Fruit fly (Drosophila melanogaster) whole organism, embryonic: ENCODE results near the gene CG9107.

Experiments used
- Antp ChIP-seq: fragments of 200-800 bp; sonication (Bioruptor generic); optimal IDR thresholded peaks from 3 replicates; lab custom pipeline; 2016; ENCODE audit warnings: missing biosample characterization, missing genetic modification characterization
- CG14667 ChIP-seq: fragments of 200-800 bp; sonication (Bioruptor generic); IDR thresholded peaks from 2 replicates; pipeline ENCODE4 v1.3.6; 2022; ENCODE audit warnings: missing biosample characterization, missing genetic modification characterization
- CG15073 ChIP-seq: fragments of 200-800 bp; sonication (Bioruptor generic); optimal IDR thresholded peaks from 2 replicates; lab custom pipeline; 2016; ENCODE audit warnings: missing biosample characterization, missing genetic modification characterization
- CG1647 ChIP-seq: fragments of 200-800 bp; sonication (Bioruptor generic); optimal IDR thresholded peaks from 3 replicates; lab custom pipeline; 2016; ENCODE audit warnings: missing biosample characterization, missing genetic modification characterization
- CG17328 ChIP-seq: fragments of 200-800 bp; sonication (Bioruptor generic); IDR thresholded peaks from 2 replicates; pipeline ENCODE4 v1.3.6; 2022; ENCODE audit warnings: missing biosample characterization, missing genetic modification characterization
- CG17568 ChIP-seq: fragments of 200-800 bp; sonication (Bioruptor generic); optimal IDR thresholded peaks from 2 replicates; lab custom pipeline; 2018; ENCODE audit warnings: missing biosample characterization, mild to moderate bottlenecking, missing genetic modification characterization, moderate library complexity
- CG18476 ChIP-seq: fragments of 200-800 bp; sonication (Bioruptor generic); optimal IDR thresholded peaks from 2 replicates; lab custom pipeline; 2016; ENCODE audit warnings: missing biosample characterization, mild to moderate bottlenecking, missing genetic modification characterization
- CG3065 ChIP-seq: fragments of 200-800 bp; sonication (Bioruptor generic); optimal IDR thresholded peaks from 2 replicates; lab custom pipeline; 2016; ENCODE audit warnings: missing biosample characterization, missing genetic modification characterization
- CG33557 ChIP-seq: fragments of 200-800 bp; sonication (Bioruptor generic); optimal IDR thresholded peaks from 2 replicates; lab custom pipeline; 2019; ENCODE audit warnings: missing biosample characterization, mild to moderate bottlenecking, missing genetic modification characterization, moderate library complexity
- CG3407 ChIP-seq: fragments of 200-800 bp; sonication (Bioruptor generic); optimal IDR thresholded peaks from 2 replicates; lab custom pipeline; 2018; ENCODE audit warnings: missing biosample characterization, mild to moderate bottlenecking, missing genetic modification characterization
- CG34224 ChIP-seq: fragments of 200-800 bp; sonication (Bioruptor generic); IDR thresholded peaks from 3 replicates; pipeline ENCODE4 v1.3.6; 2022; ENCODE audit warnings: missing biosample characterization, missing genetic modification characterization; ENCODE audit not compliant: partially characterized antibody
- CG4404 ChIP-seq: fragments of 200-800 bp; sonication (Bioruptor generic); IDR thresholded peaks from 2 replicates; pipeline ENCODE4 v1.3.6; 2022; ENCODE audit warnings: missing biosample characterization, missing genetic modification characterization
- CG6689 ChIP-seq: fragments of 200-800 bp; sonication (Bioruptor generic); IDR thresholded peaks from 2 replicates; pipeline ENCODE4 v1.3.6; 2022; ENCODE audit warnings: missing biosample characterization, missing genetic modification characterization
- CG7556 ChIP-seq: fragments of 200-800 bp; sonication (Bioruptor generic); optimal IDR thresholded peaks from 2 replicates; lab custom pipeline; 2017; ENCODE audit warnings: missing biosample characterization, mild to moderate bottlenecking, missing genetic modification characterization
- CG7928 ChIP-seq: fragments of 200-800 bp; sonication (Bioruptor generic); optimal IDR thresholded peaks from 2 replicates; lab custom pipeline; 2017; ENCODE audit warnings: missing biosample characterization, mild to moderate bottlenecking, missing genetic modification characterization
- CG8089 ChIP-seq: fragments of 200-800 bp; sonication (Bioruptor generic); optimal IDR thresholded peaks from 3 replicates; lab custom pipeline; 2016; ENCODE audit warnings: missing biosample characterization, missing genetic modification characterization
- CG8290 ChIP-seq, 3 experiments: fragments of 200-800 bp; sonication (Bioruptor generic); optimal IDR thresholded peaks; 2 replicates each; lab custom pipeline; 2016 to 2019; ENCODE audit warnings: missing biosample characterization in 3 of 3, missing genetic modification characterization in 3 of 3, mild to moderate bottlenecking in 2 of 3, moderate library complexity in 1 of 3
- CG9437 ChIP-seq: fragments of 200-800 bp; sonication (Bioruptor generic); optimal IDR thresholded peaks from 2 replicates; lab custom pipeline; 2018; ENCODE audit warnings: missing biosample characterization, mild to moderate bottlenecking, missing genetic modification characterization
- CG9876 ChIP-seq: fragments of 200-800 bp; sonication (Bioruptor generic); optimal IDR thresholded peaks from 2 replicates; lab custom pipeline; 2016; ENCODE audit warnings: missing biosample characterization, missing genetic modification characterization
- CkIIα-i1 ChIP-seq: fragments of 200-800 bp; sonication (Bioruptor generic); IDR thresholded peaks from 2 replicates; pipeline ENCODE4 v1.3.6; 2022; ENCODE audit warnings: missing biosample characterization, missing genetic modification characterization
- Dfd ChIP-seq, 2 experiments: fragments of >200 bp; optimal IDR thresholded peaks; 2 replicates each; lab custom pipeline; 2017; ENCODE audit warnings: missing biosample characterization in 2 of 2, missing genetic modification characterization in 2 of 2
- Doc2 ChIP-seq: fragments of 200-800 bp; sonication (Bioruptor generic); IDR thresholded peaks from 2 replicates; pipeline ENCODE4 v1.3.6; 2022; ENCODE audit warnings: missing biosample characterization, missing genetic modification characterization
- Doc3 ChIP-seq: fragments of 200-800 bp; sonication (Bioruptor generic); IDR thresholded peaks from 3 replicates; pipeline ENCODE4 v1.3.6; 2022; ENCODE audit warnings: missing biosample characterization, missing genetic modification characterization; ENCODE audit not compliant: partially characterized antibody
- Elba2 ChIP-seq: fragments of 200-800 bp; sonication (Bioruptor generic); optimal IDR thresholded peaks from 3 replicates; lab custom pipeline; 2016; ENCODE audit warnings: missing biosample characterization, missing genetic modification characterization
- Hey ChIP-seq: fragments of 200-800 bp; sonication (Bioruptor generic); optimal IDR thresholded peaks from 3 replicates; lab custom pipeline; 2018; ENCODE audit warnings: missing biosample characterization, mild to moderate bottlenecking, missing genetic modification characterization
- HmgD ChIP-seq: fragments of 200-800 bp; sonication (Bioruptor generic); optimal IDR thresholded peaks from 3 replicates; lab custom pipeline; 2016; ENCODE audit warnings: missing biosample characterization, missing genetic modification characterization
- Max ChIP-seq: fragments of 200-800 bp; sonication (Bioruptor generic); optimal IDR thresholded peaks from 2 replicates; lab custom pipeline; 2016; ENCODE audit warnings: missing biosample characterization, mild to moderate bottlenecking, missing genetic modification characterization
- Optix ChIP-seq: fragments of 200-800 bp; sonication (Bioruptor generic); IDR thresholded peaks from 3 replicates; pipeline ENCODE4 v1.3.6; 2022; ENCODE audit warnings: missing biosample characterization, missing genetic modification characterization
- Ravus ChIP-seq: fragments of 200-800 bp; sonication (Bioruptor generic); IDR thresholded peaks from 2 replicates; pipeline ENCODE4 v1.3.6; 2022; ENCODE audit warnings: missing biosample characterization, missing genetic modification characterization
- Sin3A ChIP-seq: fragments of >200 bp; optimal IDR thresholded peaks from 2 replicates; lab custom pipeline; 2018
- ac ChIP-seq: fragments of 200-800 bp; sonication (Bioruptor generic); optimal IDR thresholded peaks from 3 replicates; lab custom pipeline; 2017; ENCODE audit warnings: missing biosample characterization, mild to moderate bottlenecking, missing genetic modification characterization
- bcd ChIP-seq: fragments of 200-800 bp; sonication (Bioruptor generic); optimal IDR thresholded peaks from 2 replicates; lab custom pipeline; 2017; ENCODE audit warnings: missing biosample characterization, mild to moderate bottlenecking, missing genetic modification characterization
- btn ChIP-seq: fragments of 200-800 bp; sonication (Bioruptor generic); optimal IDR thresholded peaks from 2 replicates; lab custom pipeline; 2016; ENCODE audit warnings: missing biosample characterization, missing genetic modification characterization
- crol ChIP-seq: fragments of 200-800 bp; sonication (Bioruptor generic); IDR thresholded peaks from 2 replicates; pipeline ENCODE4 v1.3.6; 2022; ENCODE audit warnings: missing biosample characterization, missing genetic modification characterization
- ems ChIP-seq: fragments of 200-800 bp; sonication (Bioruptor generic); optimal IDR thresholded peaks from 3 replicates; lab custom pipeline; 2016; ENCODE audit warnings: missing biosample characterization, missing genetic modification characterization
- exex ChIP-seq: fragments of 200-800 bp; sonication (Bioruptor generic); optimal IDR thresholded peaks from 4 replicates; lab custom pipeline; 2018; ENCODE audit warnings: missing biosample characterization, mild to moderate bottlenecking, missing genetic modification characterization, moderate library complexity
- fru ChIP-seq: fragments of >200 bp; optimal IDR thresholded peaks from 2 replicates; lab custom pipeline; 2017
- fu2 ChIP-seq: fragments of 200-800 bp; sonication (Bioruptor generic); optimal IDR thresholded peaks from 2 replicates; lab custom pipeline; 2016; ENCODE audit warnings: missing biosample characterization, missing genetic modification characterization
- gem ChIP-seq: fragments of 200-800 bp; sonication (Bioruptor generic); optimal IDR thresholded peaks from 2 replicates; lab custom pipeline; 2019; ENCODE audit warnings: missing biosample characterization, mild to moderate bottlenecking, missing genetic modification characterization, moderate library complexity
- gfzf ChIP-seq: fragments of 200-800 bp; sonication (Bioruptor generic); optimal IDR thresholded peaks from 2 replicates; lab custom pipeline; 2016; ENCODE audit warnings: missing biosample characterization, mild to moderate bottlenecking, missing genetic modification characterization, moderate library complexity
- hth ChIP-seq: fragments of >200 bp; optimal IDR thresholded peaks from 2 replicates; lab custom pipeline; 2017; ENCODE audit warnings: inconsistent platforms
- lmd ChIP-seq: fragments of 200-800 bp; sonication (Bioruptor generic); IDR thresholded peaks from 2 replicates; pipeline ENCODE4 v1.3.6; 2022; ENCODE audit warnings: missing biosample characterization, missing genetic modification characterization
- lola ChIP-seq, 3 experiments: fragments of >200 bp in 2 of 3; fragments of 200-800 bp in 1 of 3; sonication (Bioruptor generic) in 1 of 3; optimal IDR thresholded peaks; 2 replicates each; lab custom pipeline; 2017 to 2019; ENCODE audit warnings: missing biosample characterization in 3 of 3, missing genetic modification characterization in 3 of 3, mild to moderate bottlenecking in 1 of 3, moderate library complexity in 1 of 3
- nerfin-1 ChIP-seq: fragments of 200-800 bp; sonication (Bioruptor generic); optimal IDR thresholded peaks from 3 replicates; lab custom pipeline; 2019; ENCODE audit warnings: missing biosample characterization, mild to moderate bottlenecking, missing genetic modification characterization, moderate library complexity
- onecut ChIP-seq: fragments of 200-800 bp; sonication (Bioruptor generic); IDR thresholded peaks from 2 replicates; pipeline ENCODE4 v1.3.6; 2022; ENCODE audit warnings: missing biosample characterization, missing genetic modification characterization
- pho ChIP-seq: fragments of 200-800 bp; sonication (Bioruptor generic); optimal IDR thresholded peaks from 2 replicates; lab custom pipeline; 2016; ENCODE audit warnings: missing biosample characterization, missing genetic modification characterization
- pum ChIP-seq: fragments of 200-800 bp; sonication (Bioruptor generic); optimal IDR thresholded peaks from 2 replicates; lab custom pipeline; 2016; ENCODE audit warnings: missing biosample characterization, missing genetic modification characterization
- sens ChIP-seq: fragments of 200-800 bp; sonication (Bioruptor generic); peaks from one replicate; lab custom pipeline; 2016; ENCODE audit warnings: missing biosample characterization, missing genetic modification characterization
- tap ChIP-seq: fragments of 200-800 bp; optimal IDR thresholded peaks from 3 replicates; lab custom pipeline; 2019; ENCODE audit warnings: missing biosample characterization, mild to moderate bottlenecking, missing genetic modification characterization, moderate library complexity
- tup ChIP-seq: fragments of 200-800 bp; sonication (Bioruptor generic); optimal IDR thresholded peaks from 2 replicates; lab custom pipeline; 2016; ENCODE audit warnings: missing biosample characterization, mild to moderate bottlenecking, missing genetic modification characterization, moderate library complexity
- zen ChIP-seq: fragments of 200-800 bp; sonication (Bioruptor generic); optimal IDR thresholded peaks from 3 replicates; lab custom pipeline; 2018; ENCODE audit warnings: missing biosample characterization, mild to moderate bottlenecking, missing genetic modification characterization, moderate library complexity
- zen2 ChIP-seq: fragments of 200-800 bp; sonication (Bioruptor generic); IDR thresholded peaks from 3 replicates; pipeline ENCODE4 v1.3.6; 2022; ENCODE audit warnings: missing biosample characterization, missing genetic modification characterization; ENCODE audit not compliant: partially characterized antibody

CG9107 gene

dm6 chr2L:6065823-6066222 is 41.5 kb upstream of the CG9107 start, which contains the start of the genes Fbw5 and CG9147 (continued):
- TF ChIP-seq CG17568 (GFP tag; lab: Kevin White, UChicago) (peak; percentile 100), CG1647 (GFP tag; lab: Kevin White, UChicago) (peak; percentile 99), CG15073 (GFP tag; lab: Kevin White, UChicago) (peak; percentile 92), CG9876 (GFP tag; lab: Kevin White, UChicago) (peak; percentile 98), fu2 (GFP tag; lab: Kevin White, UChicago) (peak; percentile 99), ems (GFP tag; lab: Kevin White, UChicago) (peak; percentile 99), CG6689 (GFP tag; lab: Robert Waterston, UW) (peak; percentile 99), onecut (GFP tag; lab: Robert Waterston, UW) (peak; percentile 99), CG8089 (GFP tag; lab: Kevin White, UChicago) (peak; percentile 99), CG33557 (peak; percentile 99), CG8290 (GFP tag; optimal IDR thresholded peaks at IDR 0.05; lab: Kevin White, UChicago) (peak; percentile 99), CG8290 (tag; optimal IDR thresholded peaks at IDR 0.05; lab: Kevin White, UChicago) (peak; percentile 97 to 100), CkIIα-i1 (GFP tag; lab: Robert Waterston, UW) (peak; percentile 96), lola (GFP tag; optimal IDR thresholded peaks at IDR 0.05; lab: Kevin White, UChicago) (peak in 1 of 3 experiments; percentile 100), gfzf (GFP tag; lab: Kevin White, UChicago) (peak; percentile 45), Doc3 (GFP tag; lab: Robert Waterston, UW) (no peak; the same call in 2 of the 3 replicates), CG7556 (GFP tag; lab: Kevin White, UChicago) (peak; percentile 100), Optix (GFP tag; lab: Robert Waterston, UW) (peak; percentile 99), crol (GFP tag; lab: Robert Waterston, UW) (peak; percentile 89), Hey (tag; lab: Kevin White, UChicago) (peak; percentile 97), exex (peak; percentile 94), fru (lab: Kevin White, UChicago) (no peak), hth (lab: Kevin White, UChicago) (no peak), Sin3A (lab: Kevin White, UChicago) (no peak), pho (GFP tag; lab: Kevin White, UChicago) (peak; percentile 99), lmd (GFP tag; lab: Robert Waterston, UW) (peak; percentile 100), CG3407 (peak; percentile 99), HmgD (GFP tag; lab: Kevin White, UChicago) (peak; percentile 99), sens (GFP tag; lab: Kevin White, UChicago) (peak; percentile 100), Doc2 (peak; percentile 95), Antp (GFP tag; lab: Kevin White, UChicago) (peak; percentile 99), Elba2 (GFP tag; lab: Kevin White, UChicago) (peak; percentile 97), zen2 (GFP tag; lab: Robert Waterston, UW) (peak; percentile 65; the same call in 2 of the 3 replicates), gem (tag; lab: Kevin White, UChicago) (peak; percentile 100), pum (GFP tag; lab: Kevin White, UChicago) (peak; percentile 99), ac (GFP tag; lab: Kevin White, UChicago) (peak; percentile 98), Dfd (GFP tag; optimal IDR thresholded peaks at IDR 0.05; lab: Kevin White, UChicago) (no peak), CG18476 (GFP tag; lab: Kevin White, UChicago) (peak; percentile 99), CG9437 (peak; percentile 97), tup (peak; percentile 99), CG3065 (peak; percentile 99), CG7928 (GFP tag; lab: Kevin White, UChicago) (peak; percentile 84), bcd (peak; percentile 99), tap (tag; lab: Kevin White, UChicago) (peak; percentile 99), btn (GFP tag; lab: Kevin White, UChicago) (peak; percentile 99), CG4404 (GFP tag; lab: Robert Waterston, UW) (peak; percentile 98), nerfin-1 (tag; lab: Kevin White, UChicago) (peak; percentile 97), Ravus (GFP tag; lab: Robert Waterston, UW) (peak; percentile 99), CG17328 (GFP tag; lab: Robert Waterston, UW) (peak; percentile 100), Max (GFP tag; lab: Kevin White, UChicago) (peak; percentile 100), CG14667 (GFP tag; lab: Robert Waterston, UW) (peak; percentile 98), zen (peak; percentile 99), CG34224 (GFP tag; lab: Robert Waterston, UW) (peak; percentile 78)
